Worm (Caenorhabditis elegans) whole organism, early embryonic: ENCODE results near the gene clh-1.

Experiments used
- B0310.2 ChIP-seq: sonication (generic microtip); optimal IDR thresholded peaks from 2 replicates; lab custom pipeline; 2016; ENCODE audit warnings: mild to moderate bottlenecking, missing genetic modification characterization, missing compliant biosample characterization
- ets-7 ChIP-seq: sonication (generic microtip); optimal IDR thresholded peaks from 2 replicates; lab custom pipeline; 2016; ENCODE audit warnings: missing genotype, missing genetic modification characterization, missing compliant biosample characterization
- tbx-11 ChIP-seq: fragments of 200-800 bp; sonication (Bioruptor generic); IDR thresholded peaks from 2 replicates; pipeline ENCODE4 v1.3.6; 2022; ENCODE audit warnings: missing genetic modification characterization, missing compliant biosample characterization

DNA sequence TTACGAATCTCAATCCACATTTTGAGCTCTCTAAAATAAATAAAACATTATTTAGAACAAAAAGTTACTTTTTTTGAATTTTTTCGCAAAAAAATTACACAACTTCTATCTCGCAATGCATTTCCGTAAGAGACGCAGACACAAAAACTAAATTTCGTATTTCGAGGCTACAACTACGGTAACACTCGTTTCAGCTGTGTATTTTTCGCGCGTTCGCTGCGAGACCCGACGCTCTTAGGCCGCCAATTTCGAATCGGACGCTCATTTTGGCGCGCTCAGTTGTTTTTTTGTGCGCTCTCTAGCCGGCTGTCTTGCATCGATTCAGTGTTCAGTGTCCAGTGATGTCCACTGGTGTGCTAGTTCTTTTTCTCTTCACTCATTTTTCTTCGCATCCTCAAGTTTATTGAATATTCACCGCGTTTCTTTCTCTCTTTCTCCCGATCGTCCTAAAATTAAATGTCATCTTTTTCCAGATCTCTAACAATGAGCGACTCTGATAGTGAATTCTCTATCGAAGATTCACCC is 18.5 kb upstream of the clh-1 start, which contains the start of the genes npp-3 and top-2:
- TF ChIP-seq tbx-11 (GFP tag; lab: Robert Waterston, UW): no peak
- no peak for TF ChIP-seq B0310.2
- no peak for TF ChIP-seq ets-7 (tag; lab: Kevin White, UChicago)
